Fruit fly (Drosophila melanogaster) whole organism, larva: ENCODE measurements around the gene epsilonCOP.

Source experiments
- noc ChIP-seq: fragments of 200-800 bp; sonication (Bioruptor generic); optimal IDR thresholded peaks from 3 replicates; lab custom pipeline; 2019; ENCODE audit warnings: missing biosample characterization, mild to moderate bottlenecking, missing genetic modification characterization, moderate library complexity

epsilonCOP gene

DNA sequence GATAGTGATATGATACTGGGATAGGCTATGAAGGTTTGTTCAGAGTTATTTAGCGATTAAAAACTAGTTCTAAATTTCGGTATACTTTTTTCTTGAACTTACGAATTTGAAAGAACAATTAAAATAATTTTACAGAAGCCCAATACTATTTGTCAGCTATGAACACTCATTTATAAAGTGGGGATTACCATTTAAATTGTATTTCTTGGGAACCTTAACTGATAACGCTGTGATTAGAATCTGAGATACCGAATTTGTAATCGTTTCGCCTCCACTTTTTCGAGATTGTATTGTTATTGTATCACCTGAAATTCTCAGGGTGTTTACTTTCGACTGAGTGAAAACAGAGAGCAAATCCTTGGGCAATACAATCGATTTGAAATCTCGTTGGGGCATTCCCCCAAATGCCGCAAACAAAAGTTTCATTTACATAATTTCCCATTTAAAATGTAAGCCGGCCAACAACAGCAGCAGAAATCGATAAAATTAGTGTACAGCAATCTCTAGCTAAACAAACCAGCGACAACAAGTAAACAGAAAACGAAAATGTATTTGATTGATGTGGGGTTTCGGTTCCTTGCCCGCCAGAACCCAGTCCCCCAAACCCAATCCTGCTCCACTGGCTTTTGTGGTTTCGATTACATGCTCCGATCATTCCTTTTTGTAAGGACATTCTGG is 11.9 kb downstream of the epsilonCOP start:
- no peak for TF ChIP-seq noc (tag; lab: Kevin White, UChicago)

DNA sequence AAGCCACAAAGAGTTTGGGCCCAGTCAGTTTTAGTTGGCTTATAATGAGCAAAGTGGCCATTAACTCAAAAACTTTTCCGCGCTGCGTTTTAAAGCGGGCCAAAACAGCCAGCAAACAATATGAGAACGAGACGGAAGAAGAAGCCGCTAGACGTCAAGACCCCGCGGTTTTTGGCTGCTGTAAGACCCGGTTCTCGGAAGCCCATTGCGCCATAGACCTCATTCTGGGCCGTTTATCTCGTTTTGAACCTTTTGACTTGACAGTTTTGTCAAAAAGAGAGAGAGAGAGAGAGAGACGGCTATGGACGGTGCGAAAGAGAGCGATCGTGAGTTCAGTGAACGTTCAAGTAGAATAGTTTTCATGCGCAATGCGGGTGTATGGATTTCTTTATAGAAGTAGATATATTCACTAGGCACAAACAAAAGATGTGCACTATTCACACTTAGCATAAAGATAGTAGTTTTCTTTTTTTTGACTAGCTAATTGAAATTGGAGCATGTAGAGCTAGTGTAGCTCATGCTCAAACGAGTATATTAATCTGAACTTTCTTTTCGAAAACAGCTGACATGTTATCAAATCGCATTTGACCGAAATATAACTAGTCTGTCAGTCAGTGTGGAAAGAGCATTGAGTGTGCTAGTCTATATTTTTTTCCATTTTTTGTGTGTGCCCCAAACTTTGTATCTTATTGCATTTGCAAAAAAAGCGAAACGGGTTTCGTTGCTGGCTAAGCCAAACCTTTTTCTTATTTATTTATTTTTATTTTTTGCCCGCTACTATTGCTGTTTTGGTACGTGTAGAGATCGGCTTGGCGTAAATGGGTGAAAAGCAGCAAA is 14.2 kb downstream of the epsilonCOP start:
- no peak for TF ChIP-seq noc (tag; lab: Kevin White, UChicago)

DNA sequence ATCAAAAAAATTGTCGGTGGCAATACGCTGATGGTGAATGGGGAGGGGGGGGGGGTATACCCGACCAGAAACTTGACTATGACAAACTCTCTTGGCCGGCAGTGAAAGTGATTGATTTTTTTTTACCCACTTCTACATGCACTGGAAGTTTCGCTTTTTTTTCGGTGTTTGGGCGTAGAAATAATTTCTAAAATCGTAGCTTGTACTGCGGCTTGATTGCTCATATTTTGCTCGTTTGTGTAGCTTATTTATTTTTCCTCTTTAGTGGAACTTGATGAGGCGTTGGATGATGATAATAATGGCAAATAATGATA is 14.8 kb downstream of the epsilonCOP start:
- no peak for TF ChIP-seq noc (tag; lab: Kevin White, UChicago)

DNA sequence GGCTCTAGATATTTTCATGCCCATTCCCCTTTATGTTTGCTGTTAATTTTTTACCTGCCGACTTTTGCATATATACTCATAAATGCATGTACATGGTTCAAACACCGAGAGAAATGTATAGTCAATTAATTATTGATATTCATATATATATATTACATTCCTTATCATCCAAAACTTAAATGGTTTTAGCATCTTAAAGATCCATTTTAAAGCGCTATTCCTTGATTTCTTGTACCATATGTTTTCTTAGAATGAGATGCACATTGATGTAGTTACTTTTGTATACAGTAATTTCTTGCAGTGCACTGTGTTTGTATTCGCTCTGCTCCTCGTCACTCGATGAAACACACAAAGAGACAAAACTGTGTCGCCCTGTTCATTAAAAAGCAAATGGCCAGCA is 19.8 kb downstream of the epsilonCOP start:
- no peak for TF ChIP-seq noc (tag; lab: Kevin White, UChicago)

DNA sequence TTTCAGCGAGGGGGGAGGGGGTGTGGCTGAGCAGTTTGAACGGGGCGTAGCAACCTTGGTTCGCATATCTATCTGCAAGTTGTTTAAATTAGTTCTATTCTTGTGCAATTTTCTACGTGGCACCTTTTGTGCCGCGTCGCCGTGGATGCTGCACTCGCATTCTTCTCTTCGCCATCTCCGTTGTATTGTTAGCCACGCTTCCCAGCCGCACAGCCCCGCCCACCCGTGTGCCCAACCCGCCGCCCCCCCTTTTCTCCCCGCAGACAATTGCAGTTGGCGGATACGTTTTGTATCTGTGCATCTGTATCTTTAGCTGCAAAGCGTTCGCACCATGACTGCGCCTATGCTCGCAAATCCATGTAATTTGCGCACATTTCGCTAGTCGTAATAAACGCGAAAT is 25.1 kb downstream of the epsilonCOP start:
- no peak for TF ChIP-seq noc (tag; lab: Kevin White, UChicago)

DNA sequence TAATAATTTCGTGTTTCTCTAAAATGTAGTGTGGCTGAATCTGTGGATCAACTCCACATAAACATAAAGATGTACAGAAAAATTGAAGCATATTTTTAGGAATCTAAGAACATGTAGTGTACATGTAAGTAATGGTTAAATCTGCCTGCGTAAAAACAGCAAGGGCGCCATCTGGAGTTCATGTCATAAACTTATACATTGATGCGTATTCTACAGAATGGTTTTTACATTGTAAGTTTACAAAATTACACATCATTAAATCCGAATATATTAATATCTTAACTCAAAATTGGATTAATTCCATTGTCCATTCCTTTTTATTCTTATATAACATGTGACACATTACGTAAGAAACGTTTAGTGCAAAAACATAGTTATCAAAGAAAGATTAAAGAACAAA is 38.1 kb downstream of the epsilonCOP start:
- TF ChIP-seq noc (tag; lab: Kevin White, UChicago) = no peak

DNA sequence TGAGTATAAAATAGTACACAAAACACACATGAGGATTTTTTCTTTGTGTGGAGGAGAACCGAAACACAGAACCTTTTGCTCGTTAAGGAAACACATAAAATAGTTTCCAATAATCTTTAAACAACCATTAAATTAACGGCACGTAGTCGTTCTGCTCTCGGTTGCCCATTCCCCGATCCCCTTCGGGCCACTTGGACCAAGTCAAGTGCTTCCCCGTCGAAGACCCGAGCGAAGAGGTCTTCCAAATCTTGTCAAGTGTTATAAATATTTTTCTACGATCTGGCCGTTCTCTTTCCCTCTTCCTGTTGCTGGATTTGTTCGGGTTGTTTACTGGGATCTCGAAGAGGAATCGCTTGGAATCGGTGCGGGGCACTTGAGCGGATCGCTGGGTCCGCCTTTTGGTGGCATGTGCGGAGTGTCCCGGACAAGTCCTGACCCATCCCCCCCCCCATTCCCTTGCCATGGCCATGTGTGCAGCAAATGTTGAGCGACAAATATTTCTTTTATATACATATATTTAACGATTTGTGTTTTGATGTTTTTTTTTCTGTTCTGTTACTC is 42.1 kb downstream of the epsilonCOP start:
- TF ChIP-seq noc (tag; lab: Kevin White, UChicago) = no peak

DNA sequence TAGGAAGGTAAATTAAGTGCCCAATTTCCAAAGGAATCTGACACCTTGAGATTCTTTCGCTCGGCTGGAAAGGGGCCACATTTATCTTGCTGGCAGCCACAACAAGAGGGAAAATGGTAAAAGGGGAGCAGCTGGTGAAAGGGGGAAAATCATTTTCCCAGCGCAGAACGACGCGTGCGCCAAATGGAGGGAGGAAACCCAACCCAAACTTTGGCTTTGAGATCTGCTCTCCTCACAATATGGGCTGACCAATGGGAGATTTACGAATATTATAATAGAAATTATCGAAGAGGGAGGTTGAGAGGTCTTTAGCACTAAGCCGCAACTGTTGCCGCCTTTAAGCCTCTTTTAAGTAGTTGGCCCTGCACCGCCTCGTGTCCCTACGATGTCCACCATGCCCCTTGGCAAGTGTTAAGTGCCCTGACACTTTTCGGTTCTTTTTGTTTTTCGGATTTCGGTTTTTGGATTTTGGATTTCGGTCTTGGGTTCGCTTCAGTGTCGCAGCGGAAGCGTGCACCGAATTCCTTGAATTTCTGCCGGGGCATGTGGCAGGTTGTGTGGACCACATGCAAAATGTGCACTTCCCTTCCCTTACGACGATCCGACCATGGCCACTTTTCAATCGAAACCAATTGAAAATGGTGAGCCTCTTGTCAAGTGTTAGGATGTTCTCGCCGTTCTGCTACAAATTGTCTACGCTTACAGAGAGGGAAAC is 43.3 kb downstream of the epsilonCOP start:
- TF ChIP-seq noc (tag; lab: Kevin White, UChicago) = no peak

DNA sequence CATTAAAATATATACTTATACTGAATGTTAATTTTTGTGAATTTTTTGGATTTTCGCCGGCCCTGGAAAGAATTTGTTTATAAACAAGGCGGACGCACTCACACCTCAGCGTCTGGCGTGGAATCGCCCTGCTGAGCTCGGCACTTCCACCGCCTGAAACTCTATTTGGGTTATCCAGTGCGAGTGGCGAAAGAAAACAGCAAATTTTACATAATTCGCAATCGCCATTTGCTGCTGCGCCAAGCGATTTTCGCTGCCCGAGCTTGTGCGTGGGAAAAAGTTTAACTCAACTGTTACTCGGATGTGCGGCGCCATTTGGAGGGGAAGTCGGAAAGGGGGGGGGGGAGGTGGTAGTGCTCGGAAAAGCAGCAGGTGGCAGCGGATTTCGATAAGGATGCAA is 44.1 kb downstream of the epsilonCOP start:
- no peak for TF ChIP-seq noc (tag; lab: Kevin White, UChicago)

DNA sequence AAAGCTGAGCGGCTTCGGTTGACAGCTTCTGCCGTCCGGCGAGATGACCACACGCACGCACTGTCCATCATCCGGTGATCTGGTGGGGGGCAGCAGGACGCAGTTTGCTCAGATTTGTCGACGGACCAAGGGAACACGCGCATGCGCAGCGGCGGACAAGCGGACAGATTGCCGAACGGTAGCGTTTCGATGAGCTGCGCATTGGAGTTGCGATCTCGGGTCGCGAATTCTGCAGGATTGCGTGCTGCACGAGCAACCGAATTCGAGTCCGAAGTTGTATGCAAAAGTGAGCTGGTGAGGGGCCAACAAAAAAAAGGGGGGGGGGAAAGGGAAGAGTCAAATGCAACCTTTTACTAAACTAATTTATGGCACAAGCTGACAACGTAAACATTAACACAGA is 44.8 kb downstream of the epsilonCOP start:
- TF ChIP-seq noc (tag; lab: Kevin White, UChicago) = no peak

DNA sequence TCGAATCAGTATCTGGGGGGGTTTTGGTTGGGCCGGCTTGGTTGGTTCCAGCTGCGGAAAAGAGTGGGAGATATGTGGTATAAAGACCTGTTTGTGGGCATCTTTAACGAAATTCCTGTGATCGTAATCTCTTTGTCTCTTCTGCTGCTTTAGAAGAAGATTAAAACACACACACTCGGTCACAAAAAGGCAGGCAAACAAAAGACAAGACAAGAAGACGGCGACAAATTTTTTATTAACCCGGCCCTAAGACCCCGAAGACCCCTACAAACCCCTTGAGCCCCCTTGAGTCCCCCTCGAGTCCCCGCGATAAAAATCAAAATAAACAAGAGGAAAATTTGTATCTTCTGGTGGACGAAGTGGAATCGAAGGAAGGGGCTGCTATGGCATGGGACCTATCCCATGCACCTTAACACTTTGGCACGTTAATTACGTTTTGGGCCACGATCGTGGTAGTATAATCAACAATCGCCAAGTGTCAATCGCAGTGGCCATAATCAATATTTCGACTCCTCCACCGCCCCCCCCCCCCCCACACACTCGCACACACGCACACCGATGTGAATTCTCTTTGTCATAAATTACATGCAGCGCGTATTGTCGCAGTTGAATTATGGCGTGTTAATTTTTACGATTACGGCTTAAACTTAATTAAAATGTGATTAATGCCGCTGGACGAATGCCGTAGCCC is 45.4 kb downstream of the epsilonCOP start:
- TF ChIP-seq noc (tag; lab: Kevin White, UChicago) = no peak

DNA sequence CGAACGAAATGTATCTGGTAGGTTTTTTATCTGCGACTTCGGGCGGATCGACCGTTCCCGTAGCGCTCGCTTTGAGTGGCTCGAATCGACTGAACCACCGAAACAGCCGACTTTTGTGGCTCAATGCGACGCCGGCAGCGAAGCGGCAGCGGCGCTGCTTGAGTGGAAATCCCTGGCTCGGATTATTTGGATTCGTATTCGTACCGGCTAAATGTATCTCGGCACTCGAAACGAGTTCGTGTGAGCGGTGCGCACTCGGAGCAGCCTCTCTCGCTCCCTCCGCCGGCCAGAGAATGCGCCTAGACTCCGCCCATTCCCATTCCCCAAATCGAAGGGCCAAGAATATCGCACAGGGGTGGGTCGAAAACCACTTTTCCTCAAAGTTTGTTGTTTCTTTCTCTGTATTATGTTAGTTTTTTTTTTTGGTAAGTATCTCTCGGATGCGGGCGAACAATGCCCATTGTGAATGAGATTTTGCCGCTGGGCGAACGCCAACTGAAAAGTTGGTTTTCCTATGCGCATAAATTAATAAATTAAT is 47.2 kb downstream of the epsilonCOP start:
- no peak for TF ChIP-seq noc (tag; lab: Kevin White, UChicago)
